Fruit fly (Drosophila melanogaster): ENCODE measurements around the gene CG33158.

CG33158 gene

dm6 chr3L:16484739-16485524 lies 65.5 kb downstream of the CG33158 start (continued):
- TF ChIP-seq Hr38 (GFP tag; optimal IDR thresholded peaks at IDR 0.05) (no peak), esn (GFP tag; optimal IDR thresholded peaks at IDR 0.05) (peak; percentile 72), dac (GFP tag; optimal IDR thresholded peaks at IDR 0.05) (no peak), Sox15 (GFP tag; optimal IDR thresholded peaks at IDR 0.05) (no peak), CG16779 (tag; optimal IDR thresholded peaks at IDR 0.05) (no peak), svp (GFP tag) (peak; percentile 70), Eip93F (GFP tag; optimal IDR thresholded peaks at IDR 0.05) (no peak), OdsH (GFP tag; optimal IDR thresholded peaks at IDR 0.05) (peak; percentile 9), Smox (GFP tag; optimal IDR thresholded peaks at IDR 0.05) (peak; percentile 36), Met (GFP tag; optimal IDR thresholded peaks at IDR 0.05) (peak; percentile 49), pdm3 (GFP tag; optimal IDR thresholded peaks at IDR 0.05) (peak; percentile 21), CG11762 (GFP tag; optimal IDR thresholded peaks at IDR 0.05; ENCODE audit: insufficient read depth) (peak; percentile 23), Sox14 (GFP tag; optimal IDR thresholded peaks at IDR 0.05) (peak; percentile 35), dsx (GFP tag; optimal IDR thresholded peaks at IDR 0.05; ENCODE audit: poor library complexity, severe bottlenecking) (no peak), eg (GFP tag; IDR thresholded peaks at IDR 0.05) (no peak), CG15336 (GFP tag; IDR thresholded peaks at IDR 0.05) (no peak), CG31627 (GFP tag; optimal IDR thresholded peaks at IDR 0.05) (peak; percentile 37), lz (GFP tag; optimal IDR thresholded peaks at IDR 0.05) (peak; percentile 19), acj6 (GFP tag; optimal IDR thresholded peaks at IDR 0.05) (peak; percentile 44), CG11902 (GFP tag; optimal IDR thresholded peaks at IDR 0.05) (no peak), fd59A (GFP tag; optimal IDR thresholded peaks at IDR 0.05) (peak; percentile 47)

- TF ChIP-seq fd85E (GFP tag; optimal IDR thresholded peaks at IDR 0.05) (no peak), pdm3 (GFP tag; optimal IDR thresholded peaks at IDR 0.05) (peak; percentile 21), eg (GFP tag; IDR thresholded peaks at IDR 0.05) (peak; percentile 73), dsx (GFP tag; optimal IDR thresholded peaks at IDR 0.05; ENCODE audit: poor library complexity, severe bottlenecking) (peak; percentile 22), Eip75B (GFP tag; optimal IDR thresholded peaks at IDR 0.05) (peak; percentile 47), topi (GFP tag; optimal IDR thresholded peaks at IDR 0.05) (no peak), esn (GFP tag; optimal IDR thresholded peaks at IDR 0.05) (peak; percentile 6), ss (GFP tag; optimal IDR thresholded peaks at IDR 0.05) (no peak), CG15336 (GFP tag; IDR thresholded peaks at IDR 0.05) (no peak), Gug (GFP tag; IDR thresholded peaks at IDR 0.05) (peak; percentile 56), Lpt (GFP tag; optimal IDR thresholded peaks at IDR 0.05) (no peak), Smox (GFP tag; optimal IDR thresholded peaks at IDR 0.05) (no peak), Sox15 (GFP tag; optimal IDR thresholded peaks at IDR 0.05) (no peak), CG3032 (tag; optimal IDR thresholded peaks at IDR 0.05) (no peak), CG6792 (GFP tag; optimal IDR thresholded peaks at IDR 0.05) (no peak), CG11294 (GFP tag; IDR thresholded peaks at IDR 0.05) (no peak), CG6276 (GFP tag; optimal IDR thresholded peaks at IDR 0.05) (peak; percentile 1), Blimp-1 (GFP tag; optimal IDR thresholded peaks at IDR 0.05) (no peak), OdsH (GFP tag; optimal IDR thresholded peaks at IDR 0.05) (no peak), dac (GFP tag; optimal IDR thresholded peaks at IDR 0.05) (no peak), Hr4 (GFP tag; optimal IDR thresholded peaks at IDR 0.05) (peak; percentile 2), CG32006 (GFP tag; optimal IDR thresholded peaks at IDR 0.05) (peak; percentile 29), Eip93F (GFP tag; optimal IDR thresholded peaks at IDR 0.05) (no peak), vri (GFP tag; optimal IDR thresholded peaks at IDR 0.05) (no peak), CG8119 (GFP tag; IDR thresholded peaks at IDR 0.05) (peak; percentile 46; the same call in 1 of the 3 replicates), CG6854 (GFP tag; optimal IDR thresholded peaks at IDR 0.05) (no peak), CG7368 (GFP tag; optimal IDR thresholded peaks at IDR 0.05) (no peak), salr (GFP tag; optimal IDR thresholded peaks at IDR 0.05) (no peak), CG6163 (GFP tag; IDR thresholded peaks at IDR 0.05) (peak; percentile 77), fd59A (GFP tag; optimal IDR thresholded peaks at IDR 0.05) (no peak), CG3919 (GFP tag; optimal IDR thresholded peaks at IDR 0.05) (peak; percentile 48), CG10631 (GFP tag; optimal IDR thresholded peaks at IDR 0.05) (peak; percentile 15), CG31627 (GFP tag; optimal IDR thresholded peaks at IDR 0.05) (no peak), lz (GFP tag; optimal IDR thresholded peaks at IDR 0.05) (no peak), Sox102F (GFP tag; optimal IDR thresholded peaks at IDR 0.05) (no peak), CG11762 (GFP tag; optimal IDR thresholded peaks at IDR 0.05; ENCODE audit: insufficient read depth) (no peak), acj6 (GFP tag; optimal IDR thresholded peaks at IDR 0.05) (no peak), Met (GFP tag; optimal IDR thresholded peaks at IDR 0.05) (no peak), achi (GFP tag; optimal IDR thresholded peaks at IDR 0.05) (peak; percentile 6), Hr39 (GFP tag; optimal IDR thresholded peaks at IDR 0.05) (no peak), CG1621 (tag; optimal IDR thresholded peaks at IDR 0.05) (no peak), Sox14 (GFP tag; optimal IDR thresholded peaks at IDR 0.05) (no peak)
Measured at dm6 chr3L:16486502-16486901, 67.1 kb downstream of the CG33158 start.
